Fruit fly (Drosophila melanogaster) S2 (cell line): ENCODE results near the gene CG6569.
A peak's percentile ranks its signal among the peaks of the same experiment; 100 is the strongest.

Experiments used
- CG8478 ChIP-seq: fragments of >200 bp; optimal IDR thresholded peaks from 2 replicates; lab custom pipeline; 2018
- CTCF ChIP-seq, 2 experiments: fragments of >200 bp; optimal IDR thresholded peaks; 2 replicates each; lab custom pipeline; 2018

The CG6569 gene

DNA sequence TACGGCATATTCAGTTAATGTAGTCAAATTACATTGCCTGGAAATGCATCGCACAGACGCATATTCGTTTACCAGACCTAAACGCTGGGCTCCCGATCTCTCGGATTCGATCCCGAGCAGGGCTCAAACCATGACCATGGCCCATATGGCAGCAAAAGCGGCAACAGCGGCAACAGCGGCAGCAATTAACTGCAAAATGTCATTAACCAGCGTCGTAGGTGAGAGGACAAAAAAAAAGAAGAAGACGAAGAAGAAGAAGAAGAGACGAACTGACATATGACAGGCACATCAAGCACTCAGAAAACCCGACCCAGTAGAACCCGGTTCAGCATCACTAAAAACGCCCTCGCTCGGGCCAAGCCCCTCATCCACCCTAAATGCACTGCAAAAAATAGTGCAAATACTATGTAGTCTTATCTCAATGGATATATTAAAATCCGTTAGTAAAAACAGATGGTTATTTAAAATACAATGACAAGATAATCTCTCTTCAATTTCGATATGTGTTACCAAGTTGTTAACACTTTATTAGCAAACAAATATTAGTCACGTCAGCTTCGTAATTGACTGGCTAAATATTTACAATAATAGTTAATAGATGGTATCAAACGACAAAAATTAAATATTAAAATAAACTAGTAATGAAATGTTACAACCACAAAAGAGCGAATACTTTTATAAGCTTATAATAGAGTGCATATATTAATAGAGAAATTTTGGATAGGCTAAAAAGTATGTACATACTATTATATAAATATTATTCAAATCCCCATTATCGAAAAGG is 41.8 kb downstream of the CG6569 start:
- TF ChIP-seq CG8478 (no peak), CTCF (optimal IDR thresholded peaks at IDR 0.05; lab: Kevin White, UChicago) (no peak)

DNA sequence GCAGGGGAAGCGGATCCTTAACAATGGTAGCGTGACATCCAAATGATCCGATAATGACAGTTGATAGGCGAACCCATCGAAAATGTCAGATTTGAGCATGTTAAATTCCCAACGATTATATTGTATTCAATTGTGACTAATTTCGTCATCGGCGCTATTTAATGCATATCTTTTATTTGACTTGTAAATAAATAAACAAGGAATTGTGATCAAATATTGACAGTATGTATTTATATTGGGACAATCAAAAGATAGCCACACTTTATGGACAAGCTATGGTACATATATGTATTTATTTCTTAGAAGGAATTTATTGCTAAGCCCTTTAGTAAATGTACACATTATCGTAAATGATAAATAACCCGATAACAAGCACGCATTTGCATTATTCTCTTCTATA is 42.6 kb downstream of the CG6569 start:
- TF ChIP-seq CTCF (optimal IDR thresholded peaks at IDR 0.05; lab: Kevin White, UChicago) (no peak), CG8478 (no peak)

DNA sequence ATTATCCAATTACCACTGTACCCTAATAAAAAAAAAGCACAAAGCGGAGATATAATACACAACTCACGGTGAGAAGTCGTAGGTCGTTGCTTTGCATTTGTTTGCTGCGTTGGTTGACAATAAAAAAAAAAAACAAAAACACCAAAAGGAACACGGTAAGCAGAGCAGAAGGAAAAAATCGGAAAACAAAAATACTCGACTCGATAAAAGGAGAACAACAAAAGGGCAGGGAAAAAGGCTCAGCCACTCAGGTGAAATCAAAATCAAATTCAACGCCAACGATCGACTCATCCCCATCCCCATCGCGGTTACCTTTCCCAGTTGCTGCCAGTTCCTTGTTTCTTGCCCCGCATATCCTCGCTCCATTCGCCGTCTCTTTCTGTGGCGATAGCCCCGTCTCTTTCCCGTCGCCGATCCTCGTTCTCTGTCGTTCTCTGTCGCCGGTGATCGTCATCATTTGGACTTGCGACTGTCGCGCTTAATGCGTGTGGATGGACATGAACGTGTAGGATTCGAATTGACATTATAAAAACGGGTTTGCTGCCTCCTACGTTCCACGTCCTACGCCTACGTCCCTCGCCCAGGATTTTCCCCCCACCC is 43.2 kb downstream of the CG6569 start:
- TF ChIP-seq CG8478 = no peak
- TF ChIP-seq CTCF (optimal IDR thresholded peaks at IDR 0.05; lab: Kevin White, UChicago) = peak in 1 of 2 experiments; percentile 13

DNA sequence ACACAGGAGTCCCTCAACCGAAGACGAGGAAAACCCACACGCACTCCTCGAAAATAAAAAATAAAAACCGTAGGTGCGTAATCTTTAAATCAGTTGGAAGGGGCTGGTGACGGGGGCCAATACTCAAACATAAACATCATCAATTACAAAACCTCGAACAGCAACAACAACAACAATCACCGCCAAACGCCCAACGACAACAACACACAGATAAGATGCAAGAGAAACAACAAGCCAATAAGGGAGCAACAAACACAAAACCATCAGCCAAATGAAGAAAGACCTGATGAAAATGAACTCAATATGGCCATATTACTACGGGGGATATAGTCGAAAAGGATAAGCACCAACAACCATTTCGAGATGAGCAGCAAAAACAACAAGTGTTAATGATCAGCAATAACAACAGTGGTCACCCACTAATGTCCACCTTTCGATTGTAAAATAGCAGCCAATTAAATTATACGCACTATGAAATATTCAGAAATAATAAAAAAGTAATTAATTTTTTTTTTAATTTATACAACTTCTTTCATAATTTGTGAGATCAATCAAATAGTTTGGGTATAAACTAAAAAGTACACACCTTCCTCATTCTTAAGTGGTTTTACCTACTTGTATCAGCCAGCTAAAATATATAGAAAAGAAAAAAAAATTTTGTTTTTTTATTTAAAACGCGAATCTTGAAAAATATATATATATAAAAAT is 43.9 kb downstream of the CG6569 start:
- no peak for TF ChIP-seq CTCF (optimal IDR thresholded peaks at IDR 0.05; lab: Kevin White, UChicago)
- TF ChIP-seq CG8478 = no peak

DNA sequence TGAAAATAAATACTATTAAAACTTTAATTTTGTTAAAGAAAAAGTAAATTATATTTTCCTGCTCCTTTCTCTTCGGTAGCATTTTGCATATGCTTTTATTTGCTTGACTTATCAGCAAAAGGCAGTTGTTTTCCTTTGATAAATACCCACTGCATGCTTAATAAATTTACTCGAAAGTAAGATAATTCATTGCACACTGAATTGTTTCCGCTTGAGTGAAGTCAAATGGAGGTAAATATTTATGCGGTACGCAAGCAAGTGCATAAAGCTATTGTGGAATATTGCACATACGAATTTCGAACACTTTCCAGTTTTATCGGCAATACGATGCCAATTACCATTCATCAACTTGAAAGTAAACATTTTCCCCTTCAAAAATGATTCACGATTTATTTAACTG is 44.6 kb downstream of the CG6569 start:
- TF ChIP-seq CTCF (optimal IDR thresholded peaks at IDR 0.05; lab: Kevin White, UChicago) (no peak), CG8478 (no peak)

DNA sequence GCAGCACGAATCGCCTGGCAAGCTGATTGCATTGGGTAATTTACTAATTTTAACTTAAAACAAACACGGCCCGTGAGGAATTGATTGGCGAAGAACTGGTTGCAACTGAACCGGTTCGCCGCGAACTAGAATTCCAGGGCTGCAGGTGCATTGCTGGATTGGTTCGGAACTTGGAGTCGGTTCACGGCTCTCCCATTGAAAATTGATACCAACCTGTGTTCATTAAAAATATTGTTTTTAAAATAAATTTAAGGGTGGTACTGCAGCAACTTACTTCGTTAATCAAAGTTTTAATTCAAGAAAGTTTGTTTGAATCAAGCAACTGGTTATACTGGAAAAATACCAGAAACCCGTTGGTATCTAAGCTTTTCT is 45.2 kb downstream of the CG6569 start, which contains the start of gene CASK:
Gene CASK, minus strand, starts transcription at position 113 of the 372 bp plus-strand sequence.
- no peak for TF ChIP-seq CG8478
- peak in 1 of 2 experiments; percentile 10 for TF ChIP-seq CTCF (optimal IDR thresholded peaks at IDR 0.05; lab: Kevin White, UChicago)

DNA sequence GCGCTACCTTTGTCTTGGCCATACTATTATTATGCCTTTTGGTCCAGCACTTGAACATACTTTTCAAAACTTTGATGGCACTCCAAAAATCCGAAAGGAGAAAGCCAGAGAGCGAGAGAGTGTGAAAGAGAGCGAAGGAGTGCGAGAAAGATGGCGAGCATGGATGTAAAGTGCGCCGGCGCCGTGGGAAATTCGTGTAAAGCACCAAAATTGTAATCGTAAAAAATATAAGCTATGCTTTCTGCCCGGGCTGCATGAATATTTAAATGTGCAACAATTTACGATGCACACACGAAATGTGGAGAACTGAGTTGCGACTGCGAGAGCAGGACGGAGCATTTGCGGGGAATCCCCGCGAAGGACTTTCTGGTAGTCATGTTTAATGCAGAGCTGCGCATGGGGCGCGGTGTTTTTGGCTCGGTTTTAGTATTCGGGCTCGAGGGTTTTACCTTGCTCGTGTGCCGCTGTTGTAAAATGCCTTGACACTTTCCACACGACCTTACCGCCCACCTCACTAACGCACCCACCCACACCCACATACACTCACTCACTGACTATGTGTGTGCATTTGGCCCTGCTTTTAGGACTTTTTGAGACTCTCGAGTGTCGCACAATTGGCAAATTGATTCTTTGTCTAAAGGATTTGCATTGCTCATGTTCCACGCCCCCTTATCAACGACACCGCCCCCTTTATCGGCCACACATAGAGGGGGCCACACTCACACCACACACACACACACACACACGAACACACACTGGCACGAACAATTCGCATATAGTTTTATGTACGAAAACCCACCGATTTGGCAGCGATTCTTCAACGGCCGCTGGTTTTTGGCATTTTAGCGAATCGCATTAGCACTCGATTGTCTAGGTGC is 45.8 kb downstream of the CG6569 start:
- TF ChIP-seq CTCF (optimal IDR thresholded peaks at IDR 0.05; lab: Kevin White, UChicago) (no peak), CG8478 (no peak)
